Fruit fly (Drosophila melanogaster) whole organism, prepupa: ENCODE measurements around the gene snu.

Experiments
- CG3032 ChIP-seq: fragments of 200-800 bp; optimal IDR thresholded peaks from 2 replicates; lab custom pipeline; 2019; ENCODE audit warnings: missing biosample characterization, mild to moderate bottlenecking, missing genetic modification characterization, moderate library complexity
- Sox102F ChIP-seq: fragments of 200-800 bp; sonication (Bioruptor generic); optimal IDR thresholded peaks from 2 replicates; lab custom pipeline; 2016; ENCODE audit warnings: missing biosample characterization, mild to moderate bottlenecking, missing genetic modification characterization
- salr ChIP-seq, 2 experiments: fragments of 200-800 bp; sonication (Bioruptor generic); optimal IDR thresholded peaks; 3 replicates each; lab custom pipeline; 2016 to 2018; ENCODE audit warnings: missing biosample characterization in 2 of 2, missing genetic modification characterization in 2 of 2, mild to moderate bottlenecking in 1 of 2

dm6 chr3R:28636111-28636510 is 38.7 kb upstream of the snu start, which contains the start of gene CG9988:
- TF ChIP-seq salr (GFP tag; optimal IDR thresholded peaks at IDR 0.05; lab: Kevin White, UChicago) (no peak), Sox102F (no peak), CG3032 (tag; lab: Kevin White, UChicago) (no peak)
